Fruit fly (Drosophila melanogaster) whole organism, embryonic: ENCODE results near the gene Sf3b3.
A peak's percentile ranks its signal among the peaks of the same experiment; 100 is the strongest.

Source experiments
- Atf6 ChIP-seq: fragments of 200-800 bp; sonication (Bioruptor generic); IDR thresholded peaks from 2 replicates; pipeline ENCODE4 v1.3.6; 2022; ENCODE audit warnings: missing biosample characterization, missing genetic modification characterization
- Bdp1 ChIP-seq: fragments of 200-800 bp; sonication (Bioruptor generic); optimal IDR thresholded peaks from 3 replicates; lab custom pipeline; 2016; ENCODE audit warnings: missing biosample characterization, missing genetic modification characterization
- CG10462 ChIP-seq: fragments of 200-800 bp; sonication (Bioruptor generic); optimal IDR thresholded peaks from 2 replicates; lab custom pipeline; 2016; ENCODE audit warnings: missing biosample characterization, missing genetic modification characterization
- CG11398 ChIP-seq: fragments of 200-800 bp; sonication (Bioruptor generic); optimal IDR thresholded peaks from 2 replicates; lab custom pipeline; 2016; ENCODE audit warnings: missing biosample characterization, missing genetic modification characterization
- CG13287 ChIP-seq: fragments of 200-800 bp; sonication (Bioruptor generic); IDR thresholded peaks from 2 replicates; pipeline ENCODE4 v1.3.6; 2022; ENCODE audit warnings: missing biosample characterization, missing genetic modification characterization; ENCODE audit not compliant: partially characterized antibody
- CG14710 ChIP-seq: fragments of 200-800 bp; sonication (Bioruptor generic); optimal IDR thresholded peaks from 3 replicates; lab custom pipeline; 2019; ENCODE audit warnings: missing biosample characterization, mild to moderate bottlenecking, missing genetic modification characterization, moderate library complexity
- CG1529 ChIP-seq: fragments of 200-800 bp; sonication (Bioruptor generic); optimal IDR thresholded peaks from 3 replicates; lab custom pipeline; 2018; ENCODE audit warnings: missing biosample characterization, missing genetic modification characterization
- CG15479 ChIP-seq: fragments of 200-800 bp; sonication (Bioruptor generic); optimal IDR thresholded peaks from 3 replicates; lab custom pipeline; 2019; ENCODE audit warnings: missing biosample characterization, mild to moderate bottlenecking, missing genetic modification characterization, moderate library complexity
- CG16863 ChIP-seq: fragments of 200-800 bp; sonication (Bioruptor generic); optimal IDR thresholded peaks from 3 replicates; lab custom pipeline; 2016; ENCODE audit warnings: missing biosample characterization, missing genetic modification characterization
- CG18476 ChIP-seq: fragments of 200-800 bp; sonication (Bioruptor generic); optimal IDR thresholded peaks from 2 replicates; lab custom pipeline; 2016; ENCODE audit warnings: missing biosample characterization, mild to moderate bottlenecking, missing genetic modification characterization
- CG18599 ChIP-seq: fragments of 200-800 bp; sonication (Bioruptor generic); optimal IDR thresholded peaks from 3 replicates; lab custom pipeline; 2017; ENCODE audit warnings: missing biosample characterization, missing genetic modification characterization, mild to moderate bottlenecking, moderate library complexity, missing genetic modification reagents
- CG2678 ChIP-seq: fragments of 200-800 bp; sonication (Bioruptor generic); optimal IDR thresholded peaks from 3 replicates; lab custom pipeline; 2019; ENCODE audit warnings: missing biosample characterization, mild to moderate bottlenecking, missing genetic modification characterization, moderate library complexity
- CG43689 ChIP-seq: fragments of 200-800 bp; sonication (Bioruptor generic); IDR thresholded peaks from 2 replicates; pipeline ENCODE4 v1.3.6; 2022; ENCODE audit warnings: missing biosample characterization, missing genetic modification characterization
- CG5180 ChIP-seq: fragments of 200-800 bp; sonication (Bioruptor generic); optimal IDR thresholded peaks from 3 replicates; lab custom pipeline; 2017; ENCODE audit warnings: missing biosample characterization, missing genetic modification characterization, mild to moderate bottlenecking, moderate library complexity, missing genetic modification reagents
- CG6272 ChIP-seq: fragments of 200-800 bp; sonication (Bioruptor generic); IDR thresholded peaks from 2 replicates; pipeline ENCODE4 v1.3.6; 2022; ENCODE audit warnings: missing biosample characterization, missing genetic modification characterization
- CG6813 ChIP-seq: fragments of 200-800 bp; sonication (Bioruptor generic); optimal IDR thresholded peaks from 2 replicates; lab custom pipeline; 2017; ENCODE audit warnings: missing biosample characterization, missing genetic modification characterization, mild to moderate bottlenecking, moderate library complexity, missing genetic modification reagents
- CG7372 ChIP-seq: fragments of 200-800 bp; sonication (Bioruptor generic); IDR thresholded peaks from 2 replicates; pipeline ENCODE4 v1.3.6; 2022; ENCODE audit warnings: missing biosample characterization, missing genetic modification characterization
- CG7745 ChIP-seq: fragments of 200-800 bp; sonication (Bioruptor generic); optimal IDR thresholded peaks from 2 replicates; lab custom pipeline; 2018; ENCODE audit warnings: missing biosample characterization, mild to moderate bottlenecking, missing genetic modification characterization, moderate library complexity
- CG7928 ChIP-seq: fragments of 200-800 bp; sonication (Bioruptor generic); optimal IDR thresholded peaks from 2 replicates; lab custom pipeline; 2017; ENCODE audit warnings: missing biosample characterization, mild to moderate bottlenecking, missing genetic modification characterization
- CG8359 ChIP-seq: fragments of 200-800 bp; sonication (Bioruptor generic); optimal IDR thresholded peaks from 2 replicates; lab custom pipeline; 2017; ENCODE audit warnings: missing biosample characterization, mild to moderate bottlenecking, missing genetic modification characterization, borderline replicate concordance
- CG9817 ChIP-seq: fragments of 200-800 bp; sonication (Bioruptor generic); optimal IDR thresholded peaks from 2 replicates; lab custom pipeline; 2018; ENCODE audit warnings: missing biosample characterization, mild to moderate bottlenecking, missing genetic modification characterization, moderate library complexity
- CkIIα-i1 ChIP-seq: fragments of 200-800 bp; sonication (Bioruptor generic); IDR thresholded peaks from 2 replicates; pipeline ENCODE4 v1.3.6; 2022; ENCODE audit warnings: missing biosample characterization, missing genetic modification characterization
- Dbx ChIP-seq: fragments of 200-800 bp; sonication (Bioruptor generic); IDR thresholded peaks from 3 replicates; pipeline ENCODE4 v1.3.6; 2022; ENCODE audit warnings: missing biosample characterization, missing genetic modification characterization
- Fer1 ChIP-seq: fragments of 200-800 bp; sonication (Bioruptor generic); optimal IDR thresholded peaks from 2 replicates; lab custom pipeline; 2017; ENCODE audit warnings: missing biosample characterization, mild to moderate bottlenecking, missing genetic modification characterization
- Hsf ChIP-seq: fragments of 200-800 bp; sonication (Bioruptor generic); optimal IDR thresholded peaks from 3 replicates; lab custom pipeline; 2016; ENCODE audit warnings: missing biosample characterization, missing genetic modification characterization
- Kr ChIP-seq: fragments of 200-800 bp; sonication (Bioruptor generic); optimal IDR thresholded peaks from 2 replicates; lab custom pipeline; 2017; ENCODE audit warnings: missing biosample characterization, mild to moderate bottlenecking, missing genetic modification characterization
- MESR4 ChIP-seq: fragments of 200-800 bp; sonication (Bioruptor generic); optimal IDR thresholded peaks from 2 replicates; lab custom pipeline; 2018; ENCODE audit warnings: missing biosample characterization, mild to moderate bottlenecking, missing genetic modification characterization, moderate library complexity
- Mad ChIP-seq: fragments of 200-800 bp; sonication (Bioruptor generic); optimal IDR thresholded peaks from 2 replicates; lab custom pipeline; 2016; ENCODE audit warnings: missing biosample characterization, missing genetic modification characterization
- Mrtf ChIP-seq: fragments of 200-800 bp; sonication (Bioruptor generic); IDR thresholded peaks from 3 replicates; pipeline ENCODE4 v1.3.6; 2022; ENCODE audit warnings: missing biosample characterization, missing genetic modification characterization
- Myb ChIP-seq: fragments of 200-800 bp; sonication (Bioruptor generic); optimal IDR thresholded peaks from 2 replicates; lab custom pipeline; 2016; ENCODE audit warnings: missing biosample characterization, missing genetic modification characterization
- NK7.1 ChIP-seq: fragments of 200-800 bp; sonication (Bioruptor generic); optimal IDR thresholded peaks from 3 replicates; lab custom pipeline; 2016; ENCODE audit warnings: missing biosample characterization, missing genetic modification characterization
- Nf-YC ChIP-seq: fragments of 200-800 bp; optimal IDR thresholded peaks from 3 replicates; lab custom pipeline; 2019; ENCODE audit warnings: missing biosample characterization, mild to moderate bottlenecking, missing genetic modification characterization, moderate library complexity
- NfI ChIP-seq: fragments of 200-800 bp; sonication (Bioruptor generic); optimal IDR thresholded peaks from 3 replicates; lab custom pipeline; 2018; ENCODE audit warnings: missing biosample characterization, mild to moderate bottlenecking, missing genetic modification characterization, moderate library complexity
- Ptx1 ChIP-seq: fragments of 200-800 bp; sonication (Bioruptor generic); IDR thresholded peaks from 2 replicates; pipeline ENCODE4 v1.3.6; 2022; ENCODE audit warnings: missing biosample characterization, missing genetic modification characterization
- Stat92E ChIP-seq, 3 experiments: fragments of >200 bp in 2 of 3; fragments of 200-800 bp in 1 of 3; sonication (Bioruptor generic) in 1 of 3; optimal IDR thresholded peaks; 2 replicates each; lab custom pipeline; 2017 to 2019; ENCODE audit warnings: missing biosample characterization in 3 of 3, missing genetic modification characterization in 3 of 3, mild to moderate bottlenecking in 1 of 3, moderate library complexity in 1 of 3
- TFAM ChIP-seq: fragments of 200-800 bp; sonication (Bioruptor generic); optimal IDR thresholded peaks from 2 replicates; lab custom pipeline; 2017; ENCODE audit warnings: missing biosample characterization, missing genetic modification characterization, inconsistent platforms
- Taf1 ChIP-seq: fragments of 200-800 bp; sonication (Bioruptor generic); IDR thresholded peaks from 2 replicates; pipeline ENCODE4 v1.3.6; 2022; ENCODE audit warnings: missing biosample characterization, missing genetic modification characterization
- ara ChIP-seq: fragments of 200-800 bp; sonication (Bioruptor generic); IDR thresholded peaks from 2 replicates; pipeline ENCODE4 v1.3.6; 2022; ENCODE audit warnings: missing biosample characterization, missing genetic modification characterization
- chif ChIP-seq, 2 experiments: fragments of 200-800 bp; sonication (Bioruptor generic); optimal IDR thresholded peaks; 3 replicates each; lab custom pipeline; 2016; ENCODE audit warnings: missing biosample characterization in 2 of 2, missing genetic modification characterization in 2 of 2
- dmrt11E ChIP-seq: fragments of 200-800 bp; sonication (Bioruptor generic); optimal IDR thresholded peaks from 3 replicates; lab custom pipeline; 2018; ENCODE audit warnings: missing biosample characterization, mild to moderate bottlenecking, missing genetic modification characterization, moderate library complexity
- gro ChIP-seq: fragments of 200-800 bp; sonication (Bioruptor generic); optimal IDR thresholded peaks from 2 replicates; lab custom pipeline; 2016; ENCODE audit warnings: missing biosample characterization, missing genetic modification characterization
- hth ChIP-seq: fragments of >200 bp; optimal IDR thresholded peaks from 2 replicates; lab custom pipeline; 2017; ENCODE audit warnings: inconsistent platforms
- klu ChIP-seq: fragments of 200-800 bp; sonication (Bioruptor generic); IDR thresholded peaks from 2 replicates; pipeline ENCODE4 v1.3.6; 2022; ENCODE audit warnings: missing biosample characterization, missing genetic modification characterization
- lbe ChIP-seq: fragments of 200-800 bp; sonication (Bioruptor generic); optimal IDR thresholded peaks from 2 replicates; lab custom pipeline; 2016; ENCODE audit warnings: missing biosample characterization, mild to moderate bottlenecking, missing genetic modification characterization
- lilli ChIP-seq: fragments of 200-800 bp; sonication (Bioruptor generic); optimal IDR thresholded peaks from 3 replicates; lab custom pipeline; 2016; ENCODE audit warnings: missing biosample characterization, missing genetic modification characterization
- seq ChIP-seq: fragments of 200-800 bp; sonication (Bioruptor generic); IDR thresholded peaks from 2 replicates; pipeline ENCODE4 v1.3.6; 2022; ENCODE audit warnings: missing biosample characterization, missing genetic modification characterization
- so ChIP-seq: fragments of 200-800 bp; sonication (Bioruptor generic); IDR thresholded peaks from 3 replicates; pipeline ENCODE4 v1.3.6; 2022; ENCODE audit warnings: missing biosample characterization, missing genetic modification characterization
- usp ChIP-seq: fragments of >200 bp; optimal IDR thresholded peaks from 2 replicates; lab custom pipeline; 2017; ENCODE audit warnings: missing biosample characterization, missing genetic modification characterization
- zen ChIP-seq: fragments of 200-800 bp; sonication (Bioruptor generic); optimal IDR thresholded peaks from 3 replicates; lab custom pipeline; 2018; ENCODE audit warnings: missing biosample characterization, mild to moderate bottlenecking, missing genetic modification characterization, moderate library complexity

The Sf3b3 gene

DNA sequence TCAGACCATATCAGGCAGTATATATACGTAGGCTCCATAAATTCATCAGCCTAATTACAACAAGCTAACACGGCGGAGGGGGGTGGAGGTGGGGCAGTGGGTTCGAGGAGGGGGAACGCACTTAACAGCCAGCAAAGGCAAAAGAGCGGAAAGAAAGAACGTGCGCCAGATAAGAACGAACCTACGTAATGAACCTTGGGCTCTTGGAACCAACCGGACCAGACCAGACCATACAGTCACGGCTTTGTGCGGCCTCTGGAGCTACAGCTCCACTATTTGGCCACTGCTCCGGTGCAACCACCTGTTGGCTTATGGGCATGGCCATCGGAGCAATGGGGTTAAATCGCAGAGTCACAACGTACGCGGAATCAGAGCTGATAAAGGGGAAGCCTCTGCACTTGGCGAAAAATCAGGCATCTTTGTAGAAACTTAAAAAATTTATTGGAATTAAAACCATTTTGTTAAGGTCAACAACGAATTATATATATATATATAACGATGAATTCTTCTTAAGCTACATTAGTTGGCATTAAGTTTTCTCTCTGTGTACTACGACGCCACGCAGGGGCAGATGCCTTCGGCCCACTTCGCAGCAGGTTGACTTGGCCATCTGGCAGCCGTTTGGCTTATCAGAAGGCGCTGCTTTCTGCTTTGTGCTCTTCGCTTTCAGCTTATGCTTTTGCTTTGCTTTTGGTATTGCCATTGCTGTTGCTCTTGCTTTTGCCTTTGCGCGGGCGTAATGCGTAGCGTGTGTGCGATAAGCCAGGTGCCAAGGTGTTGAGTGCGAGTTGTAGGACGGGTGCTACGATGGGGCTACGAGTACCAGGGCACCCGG is 52.1 kb downstream of the Sf3b3 start (continued):
- TF ChIP-seq CG10462 (GFP tag; lab: Kevin White, UChicago) (peak; percentile 86), NfI (GFP tag; lab: Kevin White, UChicago) (peak; percentile 93), Myb (GFP tag; lab: Kevin White, UChicago) (peak; percentile 35), CG13287 (no peak), lbe (GFP tag; lab: Kevin White, UChicago) (peak; percentile 73), gro (GFP tag; lab: Kevin White, UChicago) (no peak), TFAM (peak; percentile 30), lilli (GFP tag; lab: Kevin White, UChicago) (peak; percentile 92), dmrt11E (tag; lab: Kevin White, UChicago) (peak; percentile 79), CG9817 (tag; lab: Kevin White, UChicago) (peak; percentile 95), klu (GFP tag; lab: Robert Waterston, UW) (peak; percentile 91), Hsf (GFP tag; lab: Kevin White, UChicago) (peak; percentile 84), CG11398 (peak; percentile 20), CkIIα-i1 (peak; percentile 79), usp (GFP tag; lab: Kevin White, UChicago) (no peak), CG7928 (GFP tag; lab: Kevin White, UChicago) (peak; percentile 59), CG5180 (peak; percentile 72), hth (lab: Kevin White, UChicago) (no peak), MESR4 (GFP tag; lab: Kevin White, UChicago) (peak; percentile 14), CG18476 (GFP tag; lab: Kevin White, UChicago) (peak; percentile 73), CG8359 (GFP tag; lab: Kevin White, UChicago) (peak; percentile 58), Mad (GFP tag; lab: Kevin White, UChicago) (peak; percentile 79), Taf1 (GFP tag; lab: Robert Waterston, UW) (peak; percentile 96), Ptx1 (GFP tag; lab: Robert Waterston, UW) (peak; percentile 97), chif (GFP tag; optimal IDR thresholded peaks at IDR 0.05; lab: Kevin White, UChicago) (peak; percentile 38 to 77), CG43689 (GFP tag; lab: Robert Waterston, UW) (peak; percentile 85), CG14710 (tag; lab: Kevin White, UChicago) (peak; percentile 74), CG7745 (tag; lab: Kevin White, UChicago) (no peak), Fer1 (GFP tag; lab: Kevin White, UChicago) (peak; percentile 93), CG15479 (GFP tag; lab: Kevin White, UChicago) (no peak), Bdp1 (peak; percentile 51), zen (tag; lab: Kevin White, UChicago) (peak; percentile 43), ara (GFP tag; lab: Robert Waterston, UW) (peak; percentile 96), Mrtf (peak; percentile 94), NK7.1 (GFP tag; lab: Kevin White, UChicago) (no peak), CG7372 (GFP tag; lab: Robert Waterston, UW) (peak; percentile 96), CG6813 (GFP tag; lab: Kevin White, UChicago) (peak; percentile 67), CG16863 (GFP tag; lab: Kevin White, UChicago) (peak; percentile 66), CG1529 (peak; percentile 86), Dbx (GFP tag; lab: Robert Waterston, UW) (peak; percentile 98), seq (peak; percentile 97), Stat92E (GFP tag; optimal IDR thresholded peaks at IDR 0.05; lab: Kevin White, UChicago) (peak in 1 of 3 experiments; percentile 61), Atf6 (peak; percentile 98), CG18599 (GFP tag; lab: Kevin White, UChicago) (peak; percentile 96), CG2678 (tag; lab: Kevin White, UChicago) (peak; percentile 92), so (GFP tag; lab: Robert Waterston, UW) (peak; percentile 95), Kr (GFP tag; lab: Kevin White, UChicago) (no peak), CG6272 (peak; percentile 93), Nf-YC (tag; lab: Kevin White, UChicago) (peak; percentile 64)
